Worm (Caenorhabditis elegans) whole organism, mixed stage, embryonic: ENCODE data around the gene C32D5.10.

ENCODE experiments used
- blmp-1 ChIP-seq: fragments of 150-350 bp; optimal IDR thresholded peaks from 2 replicates; lab custom pipeline; 2014; ENCODE audit warnings: missing biosample characterization, missing genetic modification characterization
- ceh-43 ChIP-seq: fragments of 200-800 bp; sonication (Bioruptor generic); optimal IDR thresholded peaks from 2 replicates; lab custom pipeline; 2018; ENCODE audit warnings: mild to moderate bottlenecking, missing genetic modification characterization, moderate library complexity, missing compliant biosample characterization
- ceh-83 ChIP-seq: fragments of 200-800 bp; sonication (Bioruptor generic); optimal IDR thresholded peaks from 2 replicates; lab custom pipeline; 2018; ENCODE audit warnings: mild to moderate bottlenecking, missing genetic modification characterization, missing compliant biosample characterization
- elt-1 ChIP-seq: sonication (generic microtip); optimal IDR thresholded peaks from 2 replicates; lab custom pipeline; 2017; ENCODE audit warnings: missing genetic modification characterization, mild to moderate bottlenecking, missing compliant biosample characterization, antibody characterized with exemption, moderate library complexity, borderline replicate concordance; ENCODE audit not compliant: insufficient read depth
- lin-13 ChIP-seq: fragments of 150-350 bp; optimal IDR thresholded peaks from 2 replicates; lab custom pipeline; 2014; ENCODE audit warnings: missing biosample characterization, missing genetic modification characterization
- mep-1 ChIP-seq: fragments of 150-350 bp; optimal IDR thresholded peaks from 2 replicates; lab custom pipeline; 2017; ENCODE audit warnings: missing biosample characterization, missing genetic modification reagents, missing genetic modification characterization, inconsistent platforms
- nhr-237 ChIP-seq: fragments of 150-350 bp; optimal IDR thresholded peaks from 2 replicates; lab custom pipeline; 2014; ENCODE audit warnings: missing biosample characterization, missing genetic modification characterization
- pha-4 ChIP-seq: fragments of 150-350 bp; optimal IDR thresholded peaks from 2 replicates; lab custom pipeline; 2018; ENCODE audit warnings: missing biosample characterization, missing genetic modification reagents, missing genetic modification characterization
- sem-2 ChIP-seq: fragments of 200-800 bp; sonication (Bioruptor generic); optimal IDR thresholded peaks from 2 replicates; lab custom pipeline; 2018; ENCODE audit warnings: mild to moderate bottlenecking, missing genetic modification characterization, missing compliant biosample characterization
- tbx-8 ChIP-seq: fragments of 200-800 bp; sonication (Bioruptor generic); optimal IDR thresholded peaks from 2 replicates; lab custom pipeline; 2018; ENCODE audit warnings: mild to moderate bottlenecking, missing genetic modification characterization, moderate library complexity, missing compliant biosample characterization
- unc-39 ChIP-seq: fragments of 150-350 bp; optimal IDR thresholded peaks from 2 replicates; lab custom pipeline; 2014; ENCODE audit warnings: missing biosample characterization, missing genetic modification characterization
- unc-62 ChIP-seq: fragments of 150-350 bp; optimal IDR thresholded peaks from 2 replicates; lab custom pipeline; 2014; ENCODE audit warnings: missing biosample characterization, missing genetic modification reagents, missing genetic modification characterization
- ztf-11 ChIP-seq: fragments of 150-350 bp; optimal IDR thresholded peaks from 2 replicates; lab custom pipeline; 2014; ENCODE audit warnings: missing biosample characterization, missing genetic modification characterization

DNA sequence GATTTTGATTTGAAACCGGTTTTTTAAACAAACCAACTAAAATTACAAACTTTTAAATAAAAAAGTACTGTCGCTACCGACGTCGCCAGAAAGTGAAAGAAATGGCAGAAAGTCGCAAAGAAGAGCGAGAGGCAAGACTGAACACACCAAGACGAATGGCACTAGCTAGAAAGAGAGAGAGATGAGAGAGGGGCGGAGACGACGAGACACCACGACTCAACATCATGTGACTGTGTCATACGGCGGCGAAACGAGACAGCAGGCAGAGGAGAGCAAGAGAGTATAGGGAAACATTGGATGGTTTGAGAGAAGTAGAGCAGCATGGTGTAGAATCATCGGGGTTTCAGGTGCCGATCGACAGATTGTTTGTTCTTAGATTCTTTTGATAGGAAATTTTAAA is 3.4 kb downstream of the C32D5.10 start:
- TF ChIP-seq blmp-1 (peak; percentile 31), ceh-43 (GFP tag; lab: Kevin White, UChicago) (no peak), elt-1 (tag; lab: Kevin White, UChicago) (no peak), unc-62 (GFP tag; lab: Kevin White, UChicago) (peak; percentile 83), ceh-83 (no peak), nhr-237 (tag; lab: Kevin White, UChicago) (peak; percentile 29), pha-4 (tag; lab: Kevin White, UChicago) (peak; percentile 91), mep-1 (peak; percentile 74), tbx-8 (GFP tag; lab: Kevin White, UChicago) (no peak), sem-2 (GFP tag; lab: Kevin White, UChicago) (no peak), lin-13 (peak; percentile 4), unc-39 (tag; lab: Kevin White, UChicago) (no peak), ztf-11 (peak; percentile 25)
